Worm (Caenorhabditis elegans): ENCODE results near the gene C49C8.3.

- TF ChIP-seq unc-62 (GFP tag; optimal IDR thresholded peaks at IDR 0.05) (no peak), snpc-4 (tag; optimal IDR thresholded peaks at IDR 0.05) (no peak), blmp-1 (tag; optimal IDR thresholded peaks at IDR 0.05) (no peak), nhr-237 (tag; optimal IDR thresholded peaks at IDR 0.05) (no peak), elt-1 (tag; optimal IDR thresholded peaks at IDR 0.05; ENCODE audit: borderline replicate concordance, insufficient read depth) (no peak), lin-32 (GFP tag; optimal IDR thresholded peaks at IDR 0.05) (no peak), nhr-28 (tag; optimal IDR thresholded peaks at IDR 0.05) (no peak), unc-39 (tag; optimal IDR thresholded peaks at IDR 0.05) (no peak), elt-3 (tag; optimal IDR thresholded peaks at IDR 0.05) (no peak)
Observed at ce11 chrIV:8653592-8653991, 9.1 kb downstream of the C49C8.3 start, which contains the start of gene C49C8.5.

Data from whole organism, mixed stage, embryonic.